Fruit fly (Drosophila melanogaster) whole organism, embryonic: ENCODE results near the gene CG9522.

Source experiments
- BEAF-32 ChIP-seq: fragments of 200-800 bp; sonication (Bioruptor generic); optimal IDR thresholded peaks from 3 replicates; lab custom pipeline; 2017; ENCODE audit warnings: missing biosample characterization, missing genetic modification characterization, mild to moderate bottlenecking, moderate library complexity, missing genetic modification reagents
- C15 ChIP-seq: fragments of 200-800 bp; sonication (Bioruptor generic); IDR thresholded peaks from 3 replicates; pipeline ENCODE4 v1.3.6; 2022; ENCODE audit warnings: missing biosample characterization, missing genetic modification characterization
- CG10147 ChIP-seq: fragments of 200-800 bp; sonication (Bioruptor generic); optimal IDR thresholded peaks from 2 replicates; lab custom pipeline; 2019; ENCODE audit warnings: missing biosample characterization, mild to moderate bottlenecking, missing genetic modification characterization, moderate library complexity
- CG12236 ChIP-seq: fragments of 200-800 bp; sonication (Bioruptor generic); optimal IDR thresholded peaks from 2 replicates; lab custom pipeline; 2016; ENCODE audit warnings: missing biosample characterization, missing genetic modification characterization
- CG12299 ChIP-seq: fragments of 200-800 bp; sonication (Bioruptor generic); optimal IDR thresholded peaks from 2 replicates; lab custom pipeline; 2018; ENCODE audit warnings: missing biosample characterization, mild to moderate bottlenecking, missing genetic modification characterization
- CG15011 ChIP-seq: fragments of 200-800 bp; sonication (Bioruptor generic); optimal IDR thresholded peaks from 3 replicates; lab custom pipeline; 2018; ENCODE audit warnings: missing biosample characterization, mild to moderate bottlenecking, missing genetic modification characterization
- CG1603 ChIP-seq: fragments of 200-800 bp; sonication (Bioruptor generic); optimal IDR thresholded peaks from 2 replicates; lab custom pipeline; 2019; ENCODE audit warnings: missing biosample characterization, mild to moderate bottlenecking, missing genetic modification characterization, moderate library complexity
- CG17186 ChIP-seq: fragments of 200-800 bp; sonication (Bioruptor generic); optimal IDR thresholded peaks from 3 replicates; lab custom pipeline; 2017; ENCODE audit warnings: missing biosample characterization, missing genetic modification reagents, missing genetic modification characterization
- CG17829 ChIP-seq: fragments of 200-800 bp; optimal IDR thresholded peaks from 2 replicates; lab custom pipeline; 2019; ENCODE audit warnings: missing biosample characterization, mild to moderate bottlenecking, missing genetic modification characterization, moderate library complexity
- CG18011 ChIP-seq: fragments of 200-800 bp; sonication (Bioruptor generic); optimal IDR thresholded peaks from 2 replicates; lab custom pipeline; 2017; ENCODE audit warnings: missing biosample characterization, missing genetic modification characterization, mild to moderate bottlenecking, moderate library complexity, missing genotype
- CG18599 ChIP-seq: fragments of 200-800 bp; sonication (Bioruptor generic); optimal IDR thresholded peaks from 3 replicates; lab custom pipeline; 2017; ENCODE audit warnings: missing biosample characterization, missing genetic modification characterization, mild to moderate bottlenecking, moderate library complexity, missing genetic modification reagents
- CG18619 ChIP-seq: fragments of 200-800 bp; sonication (Bioruptor generic); optimal IDR thresholded peaks from 3 replicates; lab custom pipeline; 2017; ENCODE audit warnings: missing biosample characterization, mild to moderate bottlenecking, missing genetic modification characterization
- CG2116 ChIP-seq: fragments of 200-800 bp; sonication (Bioruptor generic); optimal IDR thresholded peaks from 3 replicates; lab custom pipeline; 2018; ENCODE audit warnings: missing biosample characterization, mild to moderate bottlenecking, missing genetic modification characterization
- CG2120 ChIP-seq: fragments of 200-800 bp; sonication (Bioruptor generic); optimal IDR thresholded peaks from 3 replicates; lab custom pipeline; 2016; ENCODE audit warnings: missing biosample characterization, missing genetic modification characterization
- CG2129 ChIP-seq: fragments of 200-800 bp; sonication (Bioruptor generic); IDR thresholded peaks from 2 replicates; pipeline ENCODE4 v1.3.6; 2022; ENCODE audit warnings: missing biosample characterization, missing genetic modification characterization; ENCODE audit not compliant: partially characterized antibody
- CG31365 ChIP-seq: fragments of 200-800 bp; sonication (Bioruptor generic); optimal IDR thresholded peaks from 2 replicates; lab custom pipeline; 2018; ENCODE audit warnings: missing biosample characterization, mild to moderate bottlenecking, missing genetic modification characterization
- CG4360 ChIP-seq: fragments of 200-800 bp; sonication (Bioruptor generic); IDR thresholded peaks from 2 replicates; pipeline ENCODE4 v1.3.6; 2022; ENCODE audit warnings: missing biosample characterization, missing genetic modification characterization
- CG43689 ChIP-seq: fragments of 200-800 bp; sonication (Bioruptor generic); IDR thresholded peaks from 2 replicates; pipeline ENCODE4 v1.3.6; 2022; ENCODE audit warnings: missing biosample characterization, missing genetic modification characterization
- CG4707 ChIP-seq: fragments of 200-800 bp; sonication (Bioruptor generic); optimal IDR thresholded peaks from 2 replicates; lab custom pipeline; 2018; ENCODE audit warnings: missing biosample characterization, mild to moderate bottlenecking, missing genetic modification characterization, moderate library complexity
- CG4730 ChIP-seq: fragments of 200-800 bp; sonication (Bioruptor generic); IDR thresholded peaks from 2 replicates; pipeline ENCODE4 v1.3.6; 2022; ENCODE audit warnings: missing biosample characterization, missing genetic modification characterization
- CG4854 ChIP-seq: fragments of 200-800 bp; sonication (Bioruptor generic); optimal IDR thresholded peaks from 2 replicates; lab custom pipeline; 2016; ENCODE audit warnings: missing biosample characterization, missing genetic modification characterization, inconsistent platforms
- CG6813 ChIP-seq: fragments of 200-800 bp; sonication (Bioruptor generic); optimal IDR thresholded peaks from 2 replicates; lab custom pipeline; 2017; ENCODE audit warnings: missing biosample characterization, missing genetic modification characterization, mild to moderate bottlenecking, moderate library complexity, missing genetic modification reagents
- CG8478 ChIP-seq: fragments of >200 bp; optimal IDR thresholded peaks from 2 replicates; lab custom pipeline; 2018
- CG8765 ChIP-seq: fragments of 200-800 bp; sonication (Bioruptor generic); IDR thresholded peaks from 2 replicates; pipeline ENCODE4 v1.3.6; 2022; ENCODE audit warnings: missing biosample characterization, missing genetic modification characterization
- CG9727 ChIP-seq: fragments of 200-800 bp; sonication (Bioruptor generic); optimal IDR thresholded peaks from 3 replicates; lab custom pipeline; 2017; ENCODE audit warnings: missing biosample characterization, mild to moderate bottlenecking, missing genetic modification characterization
- Doc2 ChIP-seq: fragments of 200-800 bp; sonication (Bioruptor generic); IDR thresholded peaks from 2 replicates; pipeline ENCODE4 v1.3.6; 2022; ENCODE audit warnings: missing biosample characterization, missing genetic modification characterization
- GATAe ChIP-seq: fragments of 200-800 bp; sonication (Bioruptor generic); conservative IDR thresholded peaks from 2 replicates; pipeline ENCODE4 v1.3.6; 2022; ENCODE audit warnings: missing biosample characterization, missing genetic modification characterization
- H15 ChIP-seq: fragments of 200-800 bp; sonication (Bioruptor generic); IDR thresholded peaks from 3 replicates; pipeline ENCODE4 v1.3.6; 2022; ENCODE audit warnings: missing biosample characterization, missing genetic modification characterization
- HLH4C ChIP-seq: fragments of 200-800 bp; sonication (Bioruptor generic); IDR thresholded peaks from 3 replicates; pipeline ENCODE4 v1.3.6; 2022; ENCODE audit warnings: missing biosample characterization, missing genetic modification characterization; ENCODE audit not compliant: partially characterized antibody
- Poxn ChIP-seq: fragments of 200-800 bp; sonication (Bioruptor generic); IDR thresholded peaks from 2 replicates; pipeline ENCODE4 v1.3.6; 2022; ENCODE audit warnings: missing biosample characterization, missing genetic modification characterization
- Taf1 ChIP-seq: fragments of 200-800 bp; sonication (Bioruptor generic); IDR thresholded peaks from 2 replicates; pipeline ENCODE4 v1.3.6; 2022; ENCODE audit warnings: missing biosample characterization, missing genetic modification characterization
- Tbp ChIP-seq: fragments of >200 bp; optimal IDR thresholded peaks from 2 replicates; lab custom pipeline; 2018; ENCODE audit warnings: missing biosample characterization, missing genetic modification characterization
- Usf ChIP-seq: fragments of 200-800 bp; sonication (Bioruptor generic); optimal IDR thresholded peaks from 2 replicates; lab custom pipeline; 2017; ENCODE audit warnings: missing genotype, missing biosample characterization, missing genetic modification characterization
- aop ChIP-seq: fragments of 200-800 bp; sonication (Bioruptor generic); IDR thresholded peaks from 2 replicates; pipeline ENCODE4 v1.3.6; 2022; ENCODE audit warnings: missing biosample characterization, missing genetic modification characterization
- cato ChIP-seq: fragments of 200-800 bp; sonication (Bioruptor generic); optimal IDR thresholded peaks from 2 replicates; lab custom pipeline; 2016; ENCODE audit warnings: missing biosample characterization, missing genetic modification characterization, borderline replicate concordance
- dan ChIP-seq: fragments of 200-800 bp; sonication (Bioruptor generic); IDR thresholded peaks from 2 replicates; pipeline ENCODE4 v1.3.6; 2022; ENCODE audit warnings: missing biosample characterization, missing genetic modification characterization
- dmrt11E ChIP-seq: fragments of 200-800 bp; sonication (Bioruptor generic); optimal IDR thresholded peaks from 3 replicates; lab custom pipeline; 2018; ENCODE audit warnings: missing biosample characterization, mild to moderate bottlenecking, missing genetic modification characterization, moderate library complexity
- dysf ChIP-seq: fragments of 200-800 bp; sonication (Bioruptor generic); IDR thresholded peaks from 3 replicates; pipeline ENCODE4 v1.3.6; 2022; ENCODE audit warnings: missing biosample characterization, missing genetic modification characterization
- ftz-f1 ChIP-seq: fragments of 200-800 bp; sonication (Bioruptor generic); optimal IDR thresholded peaks from 2 replicates; lab custom pipeline; 2016; ENCODE audit warnings: missing biosample characterization, missing genetic modification characterization
- gt ChIP-seq: fragments of 200-800 bp; sonication (Bioruptor generic); IDR thresholded peaks from 2 replicates; pipeline ENCODE4 v1.3.6; 2022; ENCODE audit warnings: missing biosample characterization, missing genetic modification characterization
- kay ChIP-seq: fragments of 200-800 bp; sonication (Bioruptor generic); optimal IDR thresholded peaks from 2 replicates; lab custom pipeline; 2016; ENCODE audit warnings: missing biosample characterization, missing genetic modification characterization
- pros ChIP-seq: fragments of 200-800 bp; sonication (Bioruptor generic); optimal IDR thresholded peaks from 3 replicates; lab custom pipeline; 2019; ENCODE audit warnings: missing biosample characterization, mild to moderate bottlenecking, missing genetic modification characterization, moderate library complexity
- sc ChIP-seq, 3 experiments: fragments of >200 bp in 2 of 3; fragments of 200-800 bp in 1 of 3; sonication (Bioruptor generic) in 1 of 3; optimal IDR thresholded peaks; 2 replicates in 2 of 3; 3 replicates in 1 of 3; lab custom pipeline; 2017; ENCODE audit warnings: mild to moderate bottlenecking in 1 of 3, missing biosample characterization in 1 of 3, missing genetic modification characterization in 1 of 3, missing genetic modification reagents in 1 of 3
- scrt ChIP-seq: fragments of 200-800 bp; sonication (Bioruptor generic); optimal IDR thresholded peaks from 2 replicates; lab custom pipeline; 2018; ENCODE audit warnings: missing biosample characterization, mild to moderate bottlenecking, missing genetic modification characterization, moderate library complexity
- sug ChIP-seq: fragments of 200-800 bp; optimal IDR thresholded peaks from 2 replicates; lab custom pipeline; 2019; ENCODE audit warnings: missing biosample characterization, mild to moderate bottlenecking, missing genetic modification characterization, moderate library complexity
- tgo ChIP-seq: fragments of 200-800 bp; sonication (Bioruptor generic); IDR thresholded peaks from 3 replicates; pipeline ENCODE4 v1.3.6; 2022; ENCODE audit warnings: missing biosample characterization, missing genetic modification characterization
- tin ChIP-seq: fragments of 200-800 bp; sonication (Bioruptor generic); optimal IDR thresholded peaks from 3 replicates; lab custom pipeline; 2016; ENCODE audit warnings: missing biosample characterization, missing genetic modification characterization
- wdn ChIP-seq: fragments of 200-800 bp; sonication (Bioruptor generic); IDR thresholded peaks from 2 replicates; pipeline ENCODE4 v1.3.6; 2022; ENCODE audit warnings: missing biosample characterization, missing genetic modification characterization
- zen ChIP-seq: fragments of 200-800 bp; sonication (Bioruptor generic); optimal IDR thresholded peaks from 3 replicates; lab custom pipeline; 2018; ENCODE audit warnings: missing biosample characterization, mild to moderate bottlenecking, missing genetic modification characterization, moderate library complexity
- zfh2 ChIP-seq: fragments of 200-800 bp; sonication (Bioruptor generic); optimal IDR thresholded peaks from 2 replicates; lab custom pipeline; 2016; ENCODE audit warnings: missing biosample characterization, missing genetic modification characterization

The CG9522 gene

dm6 chrX:14839739-14840347 is 8.8 kb downstream of the CG9522 start (continued):
- peak; percentile 71 for TF ChIP-seq CG18599 (GFP tag; lab: Kevin White, UChicago)
- TF ChIP-seq sug: peak; percentile 99
- TF ChIP-seq CG17186 (GFP tag; lab: Kevin White, UChicago): no peak
- TF ChIP-seq CG10147 (GFP tag; lab: Kevin White, UChicago): no peak
- no peak for TF ChIP-seq Doc2 (GFP tag; lab: Robert Waterston, UW)
- peak; percentile 63; the same call in 1 of the 2 replicates for TF ChIP-seq Taf1 (GFP tag; lab: Robert Waterston, UW)
- TF ChIP-seq sc (optimal IDR thresholded peaks at IDR 0.05; lab: Kevin White, UChicago): no peak
- no peak for TF ChIP-seq sc (GFP tag; optimal IDR thresholded peaks at IDR 0.05; lab: Kevin White, UChicago)
- no peak for TF ChIP-seq CG8765
- TF ChIP-seq CG1603: peak; percentile 48
- peak; percentile 70 for TF ChIP-seq zfh2 (GFP tag; lab: Kevin White, UChicago)
- no peak for TF ChIP-seq CG8478 (lab: Kevin White, UChicago)
- no peak for TF ChIP-seq ftz-f1
- TF ChIP-seq Usf: peak; percentile 6
- no peak for TF ChIP-seq CG4707 (GFP tag; lab: Kevin White, UChicago)
- TF ChIP-seq aop (GFP tag; lab: Robert Waterston, UW): no peak
- TF ChIP-seq cato: no peak
- no peak for TF ChIP-seq gt
- peak; percentile 93 for TF ChIP-seq CG4360 (GFP tag; lab: Robert Waterston, UW)
- peak; percentile 28; the same call in 2 of the 3 replicates for TF ChIP-seq tgo
- no peak for TF ChIP-seq dan (GFP tag; lab: Robert Waterston, UW)
- no peak for TF ChIP-seq C15 (GFP tag; lab: Robert Waterston, UW)
- TF ChIP-seq CG2129 (GFP tag; lab: Robert Waterston, UW): no peak
- no peak for TF ChIP-seq zen (tag; lab: Kevin White, UChicago)
- no peak for TF ChIP-seq GATAe (GFP tag; lab: Robert Waterston, UW)
- peak; percentile 7 for TF ChIP-seq CG12299 (tag; lab: Kevin White, UChicago)
- no peak for TF ChIP-seq pros (GFP tag; lab: Kevin White, UChicago)
- no peak for TF ChIP-seq CG18011 (GFP tag; lab: Kevin White, UChicago)
- no peak for TF ChIP-seq dmrt11E (tag; lab: Kevin White, UChicago)
- TF ChIP-seq CG31365 (tag; lab: Kevin White, UChicago): peak; percentile 40
- TF ChIP-seq CG4730 (GFP tag; lab: Robert Waterston, UW): peak; percentile 12; the same call in 1 of the 2 replicates
- peak; percentile 68; the same call in 1 of the 2 replicates for TF ChIP-seq wdn
- TF ChIP-seq CG18619: no peak
- TF ChIP-seq H15 (GFP tag; lab: Robert Waterston, UW): no peak
- TF ChIP-seq scrt (GFP tag; lab: Kevin White, UChicago): peak; percentile 24
- peak; percentile 42 for TF ChIP-seq CG9727 (GFP tag; lab: Kevin White, UChicago)
- peak; percentile 81 for TF ChIP-seq CG2120 (GFP tag; lab: Kevin White, UChicago)
- TF ChIP-seq CG2116 (GFP tag; lab: Kevin White, UChicago): no peak
- no peak for TF ChIP-seq Poxn (GFP tag; lab: Robert Waterston, UW)
- TF ChIP-seq CG4854 (GFP tag; lab: Kevin White, UChicago): no peak
- TF ChIP-seq CG12236 (GFP tag; lab: Kevin White, UChicago): no peak
- peak; percentile 7 for TF ChIP-seq CG6813
- no peak for TF ChIP-seq Tbp (GFP tag; lab: Kevin White, UChicago)
- TF ChIP-seq dysf (GFP tag; lab: Robert Waterston, UW): peak; percentile 70
- TF ChIP-seq HLH4C (GFP tag; lab: Robert Waterston, UW): no peak
- no peak for TF ChIP-seq CG43689 (GFP tag; lab: Robert Waterston, UW)
- TF ChIP-seq tin (GFP tag; lab: Kevin White, UChicago): peak; percentile 14
- no peak for TF ChIP-seq CG15011 (GFP tag; lab: Kevin White, UChicago)
- peak; percentile 1 for TF ChIP-seq CG17829 (tag; lab: Kevin White, UChicago)
- TF ChIP-seq kay: no peak
- TF ChIP-seq BEAF-32 (GFP tag; lab: Kevin White, UChicago): no peak
